Fruit fly (Drosophila melanogaster): ENCODE measurements around the gene Phlpp.
A peak's percentile ranks its signal among the peaks of the same experiment; 100 is the strongest.

Gene Phlpp

dm6 chr2L:19034213-19034929 is 24.6 kb upstream of the Phlpp start, which contains the start of the genes mib2 and CG31800 (continued):
- no peak for TF ChIP-seq CG10274 (GFP tag; optimal IDR thresholded peaks at IDR 0.05)
- peak; percentile 12 for TF ChIP-seq Sin3A (optimal IDR thresholded peaks at IDR 0.05)
- TF ChIP-seq oc (tag; optimal IDR thresholded peaks at IDR 0.05), result no peak
- TF ChIP-seq CG15011 (GFP tag; optimal IDR thresholded peaks at IDR 0.05), result no peak
- no peak for TF ChIP-seq CG4282 (GFP tag; optimal IDR thresholded peaks at IDR 0.05)
- no peak for TF ChIP-seq CG7357 (GFP tag; IDR thresholded peaks at IDR 0.05)
- TF ChIP-seq CG12391 (tag; optimal IDR thresholded peaks at IDR 0.05), result no peak
- no peak for TF ChIP-seq zfh2 (GFP tag; optimal IDR thresholded peaks at IDR 0.05)
- TF ChIP-seq ERR (GFP tag; optimal IDR thresholded peaks at IDR 0.05), result no peak
- TF ChIP-seq MTF-1 (GFP tag; optimal IDR thresholded peaks at IDR 0.05; ENCODE audit: borderline replicate concordance), result no peak
- TF ChIP-seq tll (GFP tag; optimal IDR thresholded peaks at IDR 0.05), result no peak
- TF ChIP-seq fd3F (GFP tag; optimal IDR thresholded peaks at IDR 0.05), result no peak
- no peak for TF ChIP-seq CG10431 (GFP tag; optimal IDR thresholded peaks at IDR 0.05)
- no peak for TF ChIP-seq z (GFP tag; IDR thresholded peaks at IDR 0.05)
- no peak for TF ChIP-seq CG4404 (GFP tag; IDR thresholded peaks at IDR 0.05)
- peak; percentile 20; the same call in 1 of the 2 replicates for TF ChIP-seq slbo (GFP tag; IDR thresholded peaks at IDR 0.05)
- TF ChIP-seq CG8388 (GFP tag; optimal IDR thresholded peaks at IDR 0.05), result no peak
- TF ChIP-seq CG17361 (GFP tag; IDR thresholded peaks at IDR 0.05), result no peak
- no peak for TF ChIP-seq HmgZ (tag; optimal IDR thresholded peaks at IDR 0.05)
- TF ChIP-seq CG1529 (GFP tag; optimal IDR thresholded peaks at IDR 0.05), result no peak
- peak; percentile 89 for TF ChIP-seq Bgb (GFP tag; IDR thresholded peaks at IDR 0.05; ENCODE audit: partially characterized antibody)
- no peak for TF ChIP-seq CG4424 (GFP tag; optimal IDR thresholded peaks at IDR 0.05)
- TF ChIP-seq eyg (GFP tag; optimal IDR thresholded peaks at IDR 0.05), result no peak
- no peak for TF ChIP-seq CG12942 (GFP tag; optimal IDR thresholded peaks at IDR 0.05)
- TF ChIP-seq sd (tag; optimal IDR thresholded peaks at IDR 0.05), result no peak
- TF ChIP-seq CG18476 (GFP tag; optimal IDR thresholded peaks at IDR 0.05), result no peak
- no peak for TF ChIP-seq CG12744 (GFP tag; optimal IDR thresholded peaks at IDR 0.05)
- TF ChIP-seq en (GFP tag; optimal IDR thresholded peaks at IDR 0.05), result no peak
- TF ChIP-seq fd96Cb (tag; optimal IDR thresholded peaks at IDR 0.05), result no peak
- no peak for TF ChIP-seq sim (GFP tag; IDR thresholded peaks at IDR 0.05)
- TF ChIP-seq Deaf1 (tag; optimal IDR thresholded peaks at IDR 0.05), result no peak
- no peak for TF ChIP-seq dan (GFP tag; IDR thresholded peaks at IDR 0.05)
- TF ChIP-seq Med (GFP tag), result peak; percentile 80
- peak; percentile 83 for TF ChIP-seq Dll (GFP tag; IDR thresholded peaks at IDR 0.05; ENCODE audit: partially characterized antibody)
- TF ChIP-seq trem (tag; optimal IDR thresholded peaks at IDR 0.05), result peak; percentile 58
- TF ChIP-seq danr (GFP tag; IDR thresholded peaks at IDR 0.05), result no peak
- TF ChIP-seq crc (GFP tag; optimal IDR thresholded peaks at IDR 0.05), result no peak
- TF ChIP-seq CG13296 (GFP tag; optimal IDR thresholded peaks at IDR 0.05), result no peak
- TF ChIP-seq CG16815 (GFP tag; optimal IDR thresholded peaks at IDR 0.05), result no peak
- no peak for TF ChIP-seq tio (GFP tag; optimal IDR thresholded peaks at IDR 0.05)
- no peak for TF ChIP-seq corto (GFP tag; optimal IDR thresholded peaks at IDR 0.05)
- peak; percentile 29 for TF ChIP-seq CG8290 (GFP tag; optimal IDR thresholded peaks at IDR 0.05)
- TF ChIP-seq CG8290 (tag; optimal IDR thresholded peaks at IDR 0.05), result peak in 1 of 2 experiments; percentile 49
- TF ChIP-seq Mrtf (GFP tag; IDR thresholded peaks at IDR 0.05), result no peak
- no peak; the same call in 1 of the 2 replicates for TF ChIP-seq E2f2 (GFP tag; IDR thresholded peaks at IDR 0.05)
- TF ChIP-seq Sox102F (GFP tag; optimal IDR thresholded peaks at IDR 0.05), result no peak
- no peak for TF ChIP-seq ftz-f1 (GFP tag; optimal IDR thresholded peaks at IDR 0.05)
- TF ChIP-seq Mes4 (GFP tag; optimal IDR thresholded peaks at IDR 0.05), result no peak
- no peak for TF ChIP-seq Dip3 (GFP tag; optimal IDR thresholded peaks at IDR 0.05)
- TF ChIP-seq dm (GFP tag; optimal IDR thresholded peaks at IDR 0.05), result peak; percentile 57
- TF ChIP-seq CG6254 (GFP tag; optimal IDR thresholded peaks at IDR 0.05), result no peak

All from whole organism, embryonic.